Worm (Caenorhabditis elegans): ENCODE data around the gene vps-53.

DNA sequence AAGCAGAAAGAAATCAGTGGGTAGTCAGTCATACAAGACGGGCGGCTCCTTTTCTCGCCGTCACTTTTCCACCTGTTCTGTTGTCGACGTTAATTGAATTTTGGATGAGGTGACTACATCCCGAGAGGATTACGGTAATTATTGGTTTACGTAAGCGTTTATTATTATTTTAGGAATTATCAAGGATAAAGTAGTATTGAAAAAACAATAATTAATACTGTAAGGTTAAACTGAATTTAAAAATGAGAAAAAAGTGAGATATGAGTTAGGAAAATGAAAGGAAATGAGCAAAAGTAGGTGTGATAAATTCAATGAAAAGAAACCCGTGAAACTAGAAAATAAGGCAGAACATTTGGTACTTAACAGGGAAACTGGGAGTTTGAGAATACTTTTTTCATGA is 18.4 kb downstream of the vps-53 start, which contains the start of gene hlh-4:
- TF ChIP-seq T22C8.4 (GFP tag; IDR thresholded peaks at IDR 0.05), result no peak
- TF ChIP-seq tab-1 (GFP tag; IDR thresholded peaks at IDR 0.05), result no peak
- no peak for TF ChIP-seq flt-1 (GFP tag; IDR thresholded peaks at IDR 0.05)
- TF ChIP-seq cog-1 (tag; optimal IDR thresholded peaks at IDR 0.05), result no peak
- TF ChIP-seq ref-1 (GFP tag; conservative IDR thresholded peaks at IDR 0.05), result no peak
- TF ChIP-seq klf-2 (GFP tag; conservative IDR thresholded peaks at IDR 0.05), result no peak
- no peak for TF ChIP-seq ztf-23 (GFP tag; IDR thresholded peaks at IDR 0.05)
- TF ChIP-seq med-1 (GFP tag; optimal IDR thresholded peaks at IDR 0.05; ENCODE audit: insufficient read depth), result no peak

Data from whole organism, midembryonic.